Worm (Caenorhabditis elegans): Measurements from ENCODE around the gene C07D10.6.

- TF ChIP-seq elt-2 (tag; optimal IDR thresholded peaks at IDR 0.05) (no peak), zip-5 (tag; optimal IDR thresholded peaks at IDR 0.05) (no peak)
Measured at ce11 chrII:7392052-7392694, 13.1 kb downstream of the C07D10.6 start.
